Worm (Caenorhabditis elegans) whole organism, mixed stage, embryonic: ENCODE data around the gene msp-77.
A peak's percentile ranks its signal among the peaks of the same experiment; 100 is the strongest.

Experiments
- ces-1 ChIP-seq: fragments of 150-350 bp; optimal IDR thresholded peaks from 2 replicates; lab custom pipeline; 2014; ENCODE audit warnings: missing biosample characterization, missing genetic modification reagents, missing genetic modification characterization
- lin-32 ChIP-seq: fragments of 200-800 bp; sonication (Bioruptor generic); optimal IDR thresholded peaks from 2 replicates; lab custom pipeline; 2018; ENCODE audit warnings: mild to moderate bottlenecking, missing genetic modification characterization, missing compliant biosample characterization
- lsy-2 ChIP-seq: fragments of 150-350 bp; optimal IDR thresholded peaks from 2 replicates; lab custom pipeline; 2014; ENCODE audit warnings: missing biosample characterization, missing genetic modification characterization
- mab-5 ChIP-seq: fragments of 150-350 bp; optimal IDR thresholded peaks from 2 replicates; lab custom pipeline; 2014; ENCODE audit warnings: missing biosample characterization, missing genetic modification characterization
- nhr-237 ChIP-seq: fragments of 150-350 bp; optimal IDR thresholded peaks from 2 replicates; lab custom pipeline; 2014; ENCODE audit warnings: missing biosample characterization, missing genetic modification characterization
- ztf-11 ChIP-seq: fragments of 150-350 bp; optimal IDR thresholded peaks from 2 replicates; lab custom pipeline; 2014; ENCODE audit warnings: missing biosample characterization, missing genetic modification characterization

DNA sequence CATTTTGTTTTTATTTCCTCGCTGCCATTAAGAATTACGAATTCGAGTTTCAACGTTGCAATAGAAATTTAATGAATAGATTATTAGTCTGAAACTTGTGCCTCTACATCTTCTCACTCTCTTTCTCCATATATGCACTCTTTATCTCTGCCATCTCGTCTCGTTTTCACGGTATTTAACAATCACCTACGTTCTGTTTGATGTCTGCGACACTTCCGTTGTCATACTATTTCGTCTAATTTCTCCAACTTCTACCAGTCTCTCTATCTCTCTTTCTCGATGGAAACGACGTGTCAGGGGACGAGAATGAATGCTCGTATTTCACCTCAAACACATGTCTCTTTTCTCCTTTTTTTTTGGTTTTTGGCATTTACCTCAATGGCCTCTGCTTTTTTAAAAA lies 20.6 kb upstream of the msp-77 start:
- peak; percentile 7 for TF ChIP-seq nhr-237 (tag; lab: Kevin White, UChicago)
- no peak for TF ChIP-seq lin-32 (GFP tag; lab: Kevin White, UChicago)
- TF ChIP-seq mab-5: no peak
- TF ChIP-seq lsy-2 (tag; lab: Kevin White, UChicago): no peak
- no peak for TF ChIP-seq ztf-11 (tag; lab: Kevin White, UChicago)
- TF ChIP-seq ces-1 (GFP tag; lab: Kevin White, UChicago): peak; percentile 28
